Worm (Caenorhabditis elegans) whole organism, L1 larva: ENCODE data around the gene srx-4.

Experiments used
- C04F5.9 ChIP-seq: sonication (generic microtip); optimal IDR thresholded peaks from 2 replicates; lab custom pipeline; 2016; ENCODE audit warnings: missing genetic modification characterization, missing compliant biosample characterization
- C16A3.4 ChIP-seq: fragments of 150-350 bp; optimal IDR thresholded peaks from 2 replicates; lab custom pipeline; 2014; ENCODE audit warnings: missing biosample characterization, missing genetic modification characterization
- Y116A8C.19 ChIP-seq: sonication (generic microtip); optimal IDR thresholded peaks from 2 replicates; lab custom pipeline; 2016; ENCODE audit warnings: missing compliant biosample characterization, missing genetic modification characterization, borderline replicate concordance
- aha-1 ChIP-seq: fragments of 150-350 bp; optimal IDR thresholded peaks from 2 replicates; lab custom pipeline; 2014; ENCODE audit warnings: missing biosample characterization, missing genetic modification characterization
- alr-1 ChIP-seq: fragments of 200-800 bp; sonication (Bioruptor generic); optimal IDR thresholded peaks from 2 replicates; lab custom pipeline; 2018; ENCODE audit warnings: borderline replicate concordance, mild to moderate bottlenecking, missing genetic modification characterization, missing compliant biosample characterization
- aly-2 ChIP-seq: fragments of 150-350 bp; optimal IDR thresholded peaks from 2 replicates; lab custom pipeline; 2014; ENCODE audit warnings: missing biosample characterization, missing genetic modification characterization
- blmp-1 ChIP-seq: fragments of 150-350 bp; optimal IDR thresholded peaks from 2 replicates; lab custom pipeline; 2014; ENCODE audit warnings: missing biosample characterization, missing genetic modification characterization
- ceh-8 ChIP-seq: fragments of 200-800 bp; sonication (Bioruptor generic); optimal IDR thresholded peaks from 2 replicates; lab custom pipeline; 2018; ENCODE audit warnings: mild to moderate bottlenecking, missing genetic modification characterization, moderate library complexity, missing compliant biosample characterization
- ceh-88 ChIP-seq: fragments of 200-800 bp; sonication (Bioruptor generic); IDR thresholded peaks from 2 replicates; pipeline ENCODE4 v1.3.6; 2022; ENCODE audit warnings: missing genetic modification characterization, missing compliant biosample characterization
- ces-1 ChIP-seq: fragments of 150-350 bp; optimal IDR thresholded peaks from 2 replicates; lab custom pipeline; 2014; ENCODE audit warnings: missing biosample characterization, missing genetic modification reagents, missing genetic modification characterization
- dpl-1 ChIP-seq, 3 experiments: fragments of 150-350 bp in 2 of 3; sonication (generic microtip) in 1 of 3; optimal IDR thresholded peaks; 2 replicates each; lab custom pipeline; 2014 to 2017; ENCODE audit warnings: missing biosample characterization in 3 of 3, missing genetic modification characterization in 3 of 3, missing genetic modification reagents in 3 of 3
- efl-1 ChIP-seq, 4 experiments: fragments of 150-350 bp; optimal IDR thresholded peaks in 3 of 4; peaks in 1 of 4; 1 replicate in 1 of 4; 2 replicates in 3 of 4; lab custom pipeline; 2014; ENCODE audit warnings: missing biosample characterization in 2 of 4, missing genetic modification characterization in 2 of 4, missing genetic modification reagents in 2 of 4
- efl-3 ChIP-seq: fragments of 200-800 bp; sonication (Bioruptor generic); optimal IDR thresholded peaks from 2 replicates; lab custom pipeline; 2018; ENCODE audit warnings: mild to moderate bottlenecking, missing genetic modification characterization, missing compliant biosample characterization
- egl-13 ChIP-seq: sonication (generic microtip); optimal IDR thresholded peaks from 2 replicates; lab custom pipeline; 2016; ENCODE audit warnings: missing genotype, missing genetic modification reagents, missing genetic modification characterization, missing compliant biosample characterization
- egl-27 ChIP-seq, 2 experiments: fragments of 150-350 bp in 1 of 2; sonication (generic microtip); optimal IDR thresholded peaks; 3 replicates each; lab custom pipeline; 2017 to 2018; ENCODE audit warnings: missing biosample characterization in 2 of 2, missing genetic modification characterization in 2 of 2, missing genetic modification reagents in 2 of 2
- ets-5 ChIP-seq: fragments of 200-800 bp; sonication (Bioruptor generic); IDR thresholded peaks from 2 replicates; pipeline ENCODE4 v1.3.6; 2022; ENCODE audit warnings: missing genetic modification characterization, missing compliant biosample characterization
- fkh-10 ChIP-seq: sonication (generic microtip); optimal IDR thresholded peaks from 2 replicates; lab custom pipeline; 2017; ENCODE audit warnings: missing biosample characterization, missing genetic modification reagents, missing genetic modification characterization
- fkh-4 ChIP-seq: sonication (generic microtip); optimal IDR thresholded peaks from 2 replicates; lab custom pipeline; 2016; ENCODE audit warnings: missing compliant biosample characterization, missing genetic modification characterization, borderline replicate concordance
- fos-1 ChIP-seq: fragments of 150-350 bp; optimal IDR thresholded peaks from 2 replicates; lab custom pipeline; 2014; ENCODE audit warnings: missing biosample characterization, missing genetic modification characterization
- hlh-17 ChIP-seq: fragments of 200-800 bp; sonication (Bioruptor generic); optimal IDR thresholded peaks from 2 replicates; lab custom pipeline; 2018; ENCODE audit warnings: missing genetic modification characterization, mild to moderate bottlenecking, missing compliant biosample characterization, moderate library complexity, borderline replicate concordance
- hlh-4 ChIP-seq: sonication (generic microtip); optimal IDR thresholded peaks from 2 replicates; lab custom pipeline; 2016; ENCODE audit warnings: mild to moderate bottlenecking, missing genetic modification characterization, missing compliant biosample characterization
- isw-1 ChIP-seq: fragments of 200-800 bp; sonication (Bioruptor generic); IDR thresholded peaks from 2 replicates; pipeline ENCODE4 v1.3.6; 2022; ENCODE audit warnings: missing genetic modification characterization, missing compliant biosample characterization
- mep-1 ChIP-seq: fragments of 150-350 bp; optimal IDR thresholded peaks from 2 replicates; lab custom pipeline; 2014; ENCODE audit warnings: missing biosample characterization, missing genetic modification characterization
- nhr-11 ChIP-seq: fragments of 150-350 bp; optimal IDR thresholded peaks from 2 replicates; lab custom pipeline; 2014; ENCODE audit warnings: missing biosample characterization, missing genetic modification characterization
- nhr-71 ChIP-seq: sonication (generic microtip); optimal IDR thresholded peaks from 2 replicates; lab custom pipeline; 2016; ENCODE audit warnings: mild to moderate bottlenecking, missing genetic modification characterization, moderate library complexity, missing compliant biosample characterization
- nhr-77 ChIP-seq: fragments of 150-350 bp; optimal IDR thresholded peaks from 2 replicates; lab custom pipeline; 2014; ENCODE audit warnings: missing biosample characterization, missing genetic modification characterization
- nhr-90 ChIP-seq: sonication (generic microtip); optimal IDR thresholded peaks from 2 replicates; lab custom pipeline; 2016; ENCODE audit warnings: mild to moderate bottlenecking, missing genetic modification characterization, missing compliant biosample characterization; ENCODE audit not compliant: poor library complexity
- pag-3 ChIP-seq: sonication (generic microtip); optimal IDR thresholded peaks from 2 replicates; lab custom pipeline; 2017; ENCODE audit warnings: missing genetic modification characterization, mild to moderate bottlenecking, missing compliant biosample characterization, antibody characterized with exemption, borderline replicate concordance; ENCODE audit not compliant: insufficient read depth
- pqm-1 ChIP-seq: sonication (generic microtip); optimal IDR thresholded peaks from 3 replicates; lab custom pipeline; 2017; ENCODE audit warnings: missing biosample characterization, missing genetic modification characterization
- snu-23 ChIP-seq: sonication (generic microtip); optimal IDR thresholded peaks from 2 replicates; lab custom pipeline; 2016; ENCODE audit warnings: missing genetic modification characterization, missing compliant biosample characterization
- sox-4 ChIP-seq: sonication (generic microtip); optimal IDR thresholded peaks from 2 replicates; lab custom pipeline; 2016; ENCODE audit warnings: missing genetic modification characterization, missing compliant biosample characterization
- sptf-1 ChIP-seq: fragments of 150-350 bp; optimal IDR thresholded peaks from 2 replicates; lab custom pipeline; 2014; ENCODE audit warnings: missing biosample characterization, missing genetic modification characterization
- swsn-7 ChIP-seq: sonication (generic microtip); optimal IDR thresholded peaks from 2 replicates; lab custom pipeline; 2016; ENCODE audit warnings: missing genetic modification characterization, missing compliant biosample characterization
- tbx-2 ChIP-seq: sonication (generic microtip); optimal IDR thresholded peaks from 2 replicates; lab custom pipeline; 2016; ENCODE audit warnings: missing genetic modification characterization, missing compliant biosample characterization
- tlp-1 ChIP-seq: fragments of 150-350 bp; optimal IDR thresholded peaks from 2 replicates; lab custom pipeline; 2014; ENCODE audit warnings: missing biosample characterization, missing genetic modification characterization
- unc-130 ChIP-seq: fragments of 150-350 bp; optimal IDR thresholded peaks from 2 replicates; lab custom pipeline; 2017; ENCODE audit warnings: missing biosample characterization, missing genetic modification characterization, inconsistent platforms
- unc-98 ChIP-seq: fragments of 200-800 bp; sonication (Bioruptor generic); IDR thresholded peaks from 2 replicates; pipeline ENCODE4 v1.3.6; 2022; ENCODE audit warnings: missing genetic modification characterization, missing compliant biosample characterization
- xbp-1 ChIP-seq: sonication (generic microtip); optimal IDR thresholded peaks from 2 replicates; lab custom pipeline; 2016; ENCODE audit warnings: missing genetic modification characterization, missing compliant biosample characterization
- zag-1 ChIP-seq: fragments of 150-350 bp; optimal IDR thresholded peaks from 2 replicates; lab custom pipeline; 2014; ENCODE audit warnings: missing biosample characterization, missing genetic modification characterization
- zip-4 ChIP-seq: fragments of 200-800 bp; sonication (Bioruptor generic); optimal IDR thresholded peaks from 2 replicates; lab custom pipeline; 2018; ENCODE audit warnings: mild to moderate bottlenecking, missing genetic modification characterization, moderate library complexity, missing compliant biosample characterization
- ztf-11 ChIP-seq, 2 experiments: sonication (generic microtip); optimal IDR thresholded peaks; 2 replicates each; lab custom pipeline; 2016 to 2017; ENCODE audit warnings: missing genetic modification characterization in 2 of 2, missing biosample characterization in 1 of 2, missing compliant biosample characterization in 1 of 2
- ztf-4 ChIP-seq: fragments of 150-350 bp; optimal IDR thresholded peaks from 2 replicates; lab custom pipeline; 2014; ENCODE audit warnings: missing biosample characterization, missing genetic modification characterization

srx-4 gene

DNA sequence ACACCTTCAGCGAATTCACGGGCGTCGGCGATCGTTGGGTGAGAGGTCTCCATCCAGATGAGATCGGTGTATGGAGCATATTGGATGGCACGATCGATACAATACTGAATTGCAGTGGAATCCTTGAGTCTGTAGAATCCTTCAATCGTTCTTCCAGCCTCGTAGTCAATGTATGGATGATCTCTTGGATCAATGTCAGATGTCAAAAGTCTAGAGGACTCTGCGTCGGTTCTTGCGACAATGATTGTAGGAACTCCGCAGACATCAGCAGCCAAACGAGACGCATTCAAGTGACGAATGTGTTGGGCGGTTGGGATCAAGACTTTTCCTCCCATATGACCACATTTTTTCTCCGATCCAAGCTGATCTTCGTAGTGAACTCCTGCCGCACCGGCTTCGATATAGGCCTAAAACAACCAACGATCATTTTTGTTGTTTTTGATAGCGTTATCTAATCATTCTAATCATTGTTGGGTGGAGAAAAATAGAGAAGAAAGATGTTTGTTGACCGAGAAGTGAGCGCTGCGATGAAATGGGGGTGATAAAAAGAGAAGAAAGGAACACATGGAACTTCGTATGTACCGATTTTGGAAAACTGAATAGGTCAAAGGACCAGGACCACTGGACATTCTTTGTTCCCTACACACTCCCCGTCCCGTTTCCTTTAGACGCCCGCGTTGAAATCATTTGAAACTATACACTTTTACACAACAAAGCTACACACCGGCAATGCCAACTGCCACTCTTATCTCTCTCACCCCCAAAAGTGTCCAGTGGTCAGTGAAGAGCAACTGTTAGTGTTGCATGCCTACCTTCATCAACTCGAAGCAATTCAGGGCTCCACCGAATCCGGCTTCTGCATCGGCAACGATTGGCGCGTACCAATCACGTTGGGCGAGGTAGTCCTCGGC, 34.3 kb upstream of the srx-4 start (continued):
- TF ChIP-seq nhr-71 (tag; lab: Kevin White, UChicago) (peak; percentile 50), nhr-90 (tag; lab: Kevin White, UChicago) (peak; percentile 17), aha-1 (no peak), fkh-10 (no peak), efl-3 (GFP tag; lab: Kevin White, UChicago) (no peak), mep-1 (no peak), xbp-1 (no peak), swsn-7 (tag; lab: Kevin White, UChicago) (no peak), unc-98 (GFP tag; lab: Robert Waterston, UW) (no peak), ztf-11 (tag; optimal IDR thresholded peaks at IDR 0.05; lab: Kevin White, UChicago) (no peak), fos-1 (no peak), hlh-17 (GFP tag; lab: Kevin White, UChicago) (no peak), pqm-1 (tag; lab: Kevin White, UChicago) (no peak), sox-4 (tag; lab: Kevin White, UChicago) (no peak), dpl-1 (GFP tag; optimal IDR thresholded peaks at IDR 0.05; lab: Kevin White, UChicago) (no peak), egl-27 (tag; optimal IDR thresholded peaks at IDR 0.05; lab: Kevin White, UChicago) (no peak), ceh-8 (GFP tag; lab: Kevin White, UChicago) (no peak), nhr-77 (tag; lab: Kevin White, UChicago) (no peak), zip-4 (GFP tag; lab: Kevin White, UChicago) (no peak), unc-130 (tag; lab: Kevin White, UChicago) (peak; percentile 10), pag-3 (no peak), Y116A8C.19 (tag; lab: Kevin White, UChicago) (no peak), ets-5 (GFP tag; lab: Robert Waterston, UW) (no peak), tlp-1 (no peak), ztf-4 (tag; lab: Kevin White, UChicago) (peak; percentile 21), ces-1 (GFP tag; lab: Kevin White, UChicago) (no peak), C04F5.9 (no peak), alr-1 (tag; lab: Kevin White, UChicago) (no peak), ceh-88 (GFP tag; lab: Robert Waterston, UW) (peak; percentile 45), egl-13 (tag; lab: Kevin White, UChicago) (no peak), hlh-4 (tag; lab: Kevin White, UChicago) (no peak), efl-1 (optimal IDR thresholded peaks at IDR 0.05; lab: Kevin White, UChicago) (no peak), efl-1 (GFP tag; optimal IDR thresholded peaks at IDR 0.05 in 1 of 2; lab: Kevin White, UChicago) (peak in 1 of 2 experiments; percentile 92), aly-2 (tag; lab: Kevin White, UChicago) (no peak), zag-1 (tag; lab: Kevin White, UChicago) (no peak), snu-23 (GFP tag; lab: Kevin White, UChicago) (peak; percentile 22), isw-1 (GFP tag; lab: Robert Waterston, UW) (no peak), nhr-11 (tag; lab: Kevin White, UChicago) (no peak), C16A3.4 (tag; lab: Kevin White, UChicago) (no peak), tbx-2 (no peak), blmp-1 (tag; lab: Kevin White, UChicago) (no peak), fkh-4 (no peak), sptf-1 (tag; lab: Kevin White, UChicago) (no peak)
